Worm (Caenorhabditis elegans): Measurements from ENCODE around the gene T14B4.1.

- TF ChIP-seq nhr-11 (tag; optimal IDR thresholded peaks at IDR 0.05) (no peak), aly-2 (tag; optimal IDR thresholded peaks at IDR 0.05) (no peak), nhr-28 (tag; optimal IDR thresholded peaks at IDR 0.05) (no peak), nhr-76 (tag; optimal IDR thresholded peaks at IDR 0.05) (no peak), eor-1 (tag; optimal IDR thresholded peaks at IDR 0.05) (no peak), lsy-12 (tag; optimal IDR thresholded peaks at IDR 0.05) (no peak), elt-2 (tag; optimal IDR thresholded peaks at IDR 0.05) (no peak), unc-62 (GFP tag; optimal IDR thresholded peaks at IDR 0.05) (no peak), elt-1 (tag; optimal IDR thresholded peaks at IDR 0.05) (no peak), pha-4 (tag; optimal IDR thresholded peaks at IDR 0.05) (no peak), snpc-4 (tag; optimal IDR thresholded peaks at IDR 0.05) (no peak)
Measured at ce11 chrII:6779104-6779503, 42.4 kb downstream of the T14B4.1 start, which contains the start of gene T13C2.7.

All from whole organism, L3 larva.